Worm (Caenorhabditis elegans): ENCODE data around the gene F46E10.2.

- TF ChIP-seq ztf-4 (tag; optimal IDR thresholded peaks at IDR 0.05) (no peak), ceh-9 (tag; optimal IDR thresholded peaks at IDR 0.05) (no peak), nhr-76 (tag; optimal IDR thresholded peaks at IDR 0.05) (no peak), unc-39 (tag; optimal IDR thresholded peaks at IDR 0.05) (no peak), egl-27 (tag; optimal IDR thresholded peaks at IDR 0.05) (no peak), unc-62 (GFP tag; optimal IDR thresholded peaks at IDR 0.05) (no peak), pqm-1 (tag; optimal IDR thresholded peaks at IDR 0.05) (no peak), lin-15B (tag; optimal IDR thresholded peaks at IDR 0.05) (no peak), aly-2 (tag; optimal IDR thresholded peaks at IDR 0.05) (no peak), ceh-16 (tag; optimal IDR thresholded peaks at IDR 0.05) (no peak), fos-1 (tag; optimal IDR thresholded peaks at IDR 0.05) (no peak)
Measured at ce11 chrV:6515344-6515743, 4.9 kb upstream of the F46E10.2 start.

Data from whole organism, L3 larva.